Worm (Caenorhabditis elegans) whole organism, L1 larva: Measurements from ENCODE around the gene decr-1.3.

Experiments
- blmp-1 ChIP-seq: fragments of 150-350 bp; optimal IDR thresholded peaks from 2 replicates; lab custom pipeline; 2014; ENCODE audit warnings: missing biosample characterization, missing genetic modification characterization
- fos-1 ChIP-seq: fragments of 150-350 bp; optimal IDR thresholded peaks from 2 replicates; lab custom pipeline; 2014; ENCODE audit warnings: missing biosample characterization, missing genetic modification characterization
- lin-39 ChIP-seq: fragments of 150-350 bp; optimal IDR thresholded peaks from 2 replicates; lab custom pipeline; 2014; ENCODE audit warnings: missing biosample characterization, missing genetic modification reagents, missing genetic modification characterization
- lir-3 ChIP-seq: sonication (generic microtip); optimal IDR thresholded peaks from 2 replicates; lab custom pipeline; 2016; ENCODE audit warnings: mild to moderate bottlenecking, missing genetic modification characterization, moderate library complexity, missing compliant biosample characterization; ENCODE audit not compliant: poor library complexity
- mep-1 ChIP-seq: fragments of 150-350 bp; optimal IDR thresholded peaks from 2 replicates; lab custom pipeline; 2014; ENCODE audit warnings: missing biosample characterization, missing genetic modification characterization
- nhr-11 ChIP-seq: fragments of 150-350 bp; optimal IDR thresholded peaks from 2 replicates; lab custom pipeline; 2014; ENCODE audit warnings: missing biosample characterization, missing genetic modification characterization
- nhr-12 ChIP-seq: sonication (generic microtip); optimal IDR thresholded peaks from 2 replicates; lab custom pipeline; 2017; ENCODE audit warnings: missing biosample characterization, missing genetic modification characterization
- nhr-76 ChIP-seq: sonication (generic microtip); optimal IDR thresholded peaks from 2 replicates; lab custom pipeline; 2017; ENCODE audit warnings: missing biosample characterization, missing genetic modification characterization
- unc-62 ChIP-seq: fragments of 150-350 bp; optimal IDR thresholded peaks from 2 replicates; lab custom pipeline; 2014; ENCODE audit warnings: missing biosample characterization, missing genetic modification reagents, missing genetic modification characterization
- ztf-11 ChIP-seq, 2 experiments: sonication (generic microtip); optimal IDR thresholded peaks; 2 replicates each; lab custom pipeline; 2016 to 2017; ENCODE audit warnings: missing genetic modification characterization in 2 of 2, missing biosample characterization in 1 of 2, missing compliant biosample characterization in 1 of 2

DNA sequence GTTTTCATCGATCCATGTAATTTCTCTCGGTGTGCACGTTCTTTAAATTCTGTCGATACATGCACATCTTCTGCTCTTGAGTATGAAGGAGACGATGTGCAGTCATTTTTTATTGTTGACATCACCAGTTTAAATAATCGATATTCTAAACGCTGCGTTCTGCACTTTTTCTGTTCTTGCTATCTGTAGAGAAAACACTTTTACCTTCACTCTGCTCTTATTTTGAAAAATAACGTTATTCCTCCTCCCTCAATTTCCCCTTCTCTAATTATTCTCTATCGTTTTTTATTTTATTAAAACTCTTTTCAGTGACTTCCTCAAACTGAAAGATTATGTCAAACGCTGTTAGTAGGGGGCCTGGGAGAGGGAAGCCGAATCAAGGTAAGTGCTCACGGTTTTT is 43.6 kb upstream of the decr-1.3 start, which contains the start of gene ifg-1:
- TF ChIP-seq blmp-1 (tag; lab: Kevin White, UChicago) (no peak), nhr-76 (tag; lab: Kevin White, UChicago) (no peak), lir-3 (tag; lab: Kevin White, UChicago) (no peak), mep-1 (tag; lab: Kevin White, UChicago) (no peak), unc-62 (no peak), ztf-11 (tag; optimal IDR thresholded peaks at IDR 0.05; lab: Kevin White, UChicago) (no peak), nhr-12 (tag; lab: Kevin White, UChicago) (no peak), lin-39 (tag; lab: Kevin White, UChicago) (no peak), nhr-11 (tag; lab: Kevin White, UChicago) (no peak), fos-1 (tag; lab: Kevin White, UChicago) (no peak)
